Worm (Caenorhabditis elegans) whole organism, early embryonic: ENCODE measurements around the gene spt-4.

Experiments
- B0310.2 ChIP-seq: sonication (generic microtip); optimal IDR thresholded peaks from 2 replicates; lab custom pipeline; 2016; ENCODE audit warnings: mild to moderate bottlenecking, missing genetic modification characterization, missing compliant biosample characterization
- F13C5.2 ChIP-seq: sonication (generic microtip); optimal IDR thresholded peaks from 2 replicates; lab custom pipeline; 2017; ENCODE audit warnings: mild to moderate bottlenecking, missing genetic modification characterization, inconsistent platforms, missing compliant biosample characterization
- aly-1 ChIP-seq: sonication (generic microtip); optimal IDR thresholded peaks from 2 replicates; lab custom pipeline; 2016; ENCODE audit warnings: missing genetic modification characterization, missing compliant biosample characterization
- ama-1 ChIP-seq: fragments of 150-350 bp; optimal IDR thresholded peaks from 2 replicates; lab custom pipeline; 2014
- ceh-13 ChIP-seq: fragments of 200-800 bp; sonication (Bioruptor generic); optimal IDR thresholded peaks from 2 replicates; lab custom pipeline; 2018; ENCODE audit warnings: mild to moderate bottlenecking, missing genetic modification characterization, missing compliant biosample characterization
- ceh-36 ChIP-seq: sonication (generic microtip); optimal IDR thresholded peaks from 2 replicates; lab custom pipeline; 2016; ENCODE audit warnings: missing genetic modification characterization, inconsistent platforms, missing compliant biosample characterization
- ets-7 ChIP-seq: sonication (generic microtip); optimal IDR thresholded peaks from 2 replicates; lab custom pipeline; 2016; ENCODE audit warnings: missing genotype, missing genetic modification characterization, missing compliant biosample characterization
- flt-1 ChIP-seq: fragments of 200-800 bp; sonication (Bioruptor generic); IDR thresholded peaks from 2 replicates; pipeline ENCODE4 v1.3.6; 2022; ENCODE audit warnings: missing genetic modification characterization, missing compliant biosample characterization
- hmbx-1 ChIP-seq: sonication (generic microtip); optimal IDR thresholded peaks from 2 replicates; lab custom pipeline; 2016; ENCODE audit warnings: mild to moderate bottlenecking, missing genetic modification characterization, missing compliant biosample characterization
- hmg-4 ChIP-seq: fragments of 200-800 bp; sonication (Bioruptor generic); optimal IDR thresholded peaks from 2 replicates; lab custom pipeline; 2018; ENCODE audit warnings: mild to moderate bottlenecking, missing genetic modification characterization, missing compliant biosample characterization
- hnd-1 ChIP-seq: sonication (generic microtip); optimal IDR thresholded peaks from 2 replicates; lab custom pipeline; 2016; ENCODE audit warnings: missing genetic modification characterization, missing compliant biosample characterization
- pes-1 ChIP-seq: fragments of 200-800 bp; sonication (Bioruptor generic); IDR thresholded peaks from 2 replicates; pipeline ENCODE4 v1.3.6; 2022; ENCODE audit warnings: missing genetic modification reagents, missing genetic modification characterization, missing compliant biosample characterization
- scrt-1 ChIP-seq: fragments of 200-800 bp; sonication (Bioruptor generic); IDR thresholded peaks from 2 replicates; pipeline ENCODE4 v1.3.6; 2022; ENCODE audit warnings: missing genetic modification characterization, missing compliant biosample characterization
- sea-1 ChIP-seq: fragments of 200-800 bp; sonication (Bioruptor generic); conservative IDR thresholded peaks from 2 replicates; pipeline ENCODE4 v1.3.6; 2022; ENCODE audit warnings: missing genetic modification characterization, missing compliant biosample characterization
- tbx-11 ChIP-seq: fragments of 200-800 bp; sonication (Bioruptor generic); IDR thresholded peaks from 2 replicates; pipeline ENCODE4 v1.3.6; 2022; ENCODE audit warnings: missing genetic modification characterization, missing compliant biosample characterization
- tbx-37 ChIP-seq: fragments of 200-800 bp; sonication (Bioruptor generic); conservative IDR thresholded peaks from 2 replicates; pipeline ENCODE4 v1.3.6; 2022; ENCODE audit warnings: missing genetic modification reagents, missing genetic modification characterization, missing compliant biosample characterization
- tra-4 ChIP-seq: sonication (generic microtip); optimal IDR thresholded peaks from 2 replicates; lab custom pipeline; 2017; ENCODE audit warnings: missing genetic modification characterization, missing compliant biosample characterization

Gene spt-4

ce11 chrIII:33257-33656, 36.3 kb downstream of the spt-4 start:
- TF ChIP-seq aly-1 (tag; lab: Kevin White, UChicago) (no peak), hmbx-1 (no peak), tbx-11 (GFP tag; lab: Robert Waterston, UW) (no peak), hmg-4 (GFP tag; lab: Kevin White, UChicago) (no peak), pes-1 (GFP tag; lab: Robert Waterston, UW) (no peak), flt-1 (no peak), sea-1 (GFP tag; lab: Robert Waterston, UW) (no peak), hnd-1 (tag; lab: Kevin White, UChicago) (no peak), ceh-36 (tag; lab: Kevin White, UChicago) (no peak), ets-7 (tag; lab: Kevin White, UChicago) (no peak), tbx-37 (GFP tag; lab: Robert Waterston, UW) (no peak), ceh-13 (no peak), scrt-1 (GFP tag; lab: Robert Waterston, UW) (no peak), F13C5.2 (tag; lab: Kevin White, UChicago) (no peak), B0310.2 (no peak), tra-4 (tag; lab: Kevin White, UChicago) (no peak)

ce11 chrIII:31600-31999, 38.0 kb downstream of the spt-4 start:
- TF ChIP-seq F13C5.2 (tag; lab: Kevin White, UChicago), result no peak
- no peak for TF ChIP-seq hnd-1 (tag; lab: Kevin White, UChicago)
- TF ChIP-seq tbx-37 (GFP tag; lab: Robert Waterston, UW), result no peak
- no peak for TF ChIP-seq pes-1 (GFP tag; lab: Robert Waterston, UW)
- TF ChIP-seq hmbx-1, result no peak
- TF ChIP-seq flt-1, result no peak
- TF ChIP-seq hmg-4 (GFP tag; lab: Kevin White, UChicago), result no peak
- TF ChIP-seq B0310.2, result no peak

ce11 chrIII:30399-30798, 39.2 kb downstream of the spt-4 start:
- no peak for TF ChIP-seq B0310.2
- no peak for TF ChIP-seq ama-1 (lab: Kevin White, UChicago)
- TF ChIP-seq F13C5.2 (tag; lab: Kevin White, UChicago), result no peak
- TF ChIP-seq hmbx-1, result no peak
- no peak for TF ChIP-seq hmg-4 (GFP tag; lab: Kevin White, UChicago)
- TF ChIP-seq ceh-13, result no peak

- no peak for TF ChIP-seq F13C5.2 (tag; lab: Kevin White, UChicago)
- TF ChIP-seq tra-4 (tag; lab: Kevin White, UChicago), result no peak
- TF ChIP-seq hmg-4 (GFP tag; lab: Kevin White, UChicago), result no peak
- no peak for TF ChIP-seq ets-7 (tag; lab: Kevin White, UChicago)
- no peak for TF ChIP-seq B0310.2
- no peak for TF ChIP-seq hmbx-1
- no peak for TF ChIP-seq aly-1 (tag; lab: Kevin White, UChicago)
- no peak for TF ChIP-seq sea-1 (GFP tag; lab: Robert Waterston, UW)
- TF ChIP-seq flt-1, result no peak
These were observed 39.9 kb downstream of the spt-4 start for ce11 chrIII:29626-30025.

ce11 chrIII:28841-29240, 40.7 kb downstream of the spt-4 start:
- TF ChIP-seq pes-1 (GFP tag; lab: Robert Waterston, UW) (no peak), ceh-13 (no peak), hmg-4 (GFP tag; lab: Kevin White, UChicago) (no peak), F13C5.2 (tag; lab: Kevin White, UChicago) (no peak), flt-1 (no peak), scrt-1 (GFP tag; lab: Robert Waterston, UW) (no peak), tbx-37 (GFP tag; lab: Robert Waterston, UW) (no peak), aly-1 (tag; lab: Kevin White, UChicago) (no peak), tra-4 (tag; lab: Kevin White, UChicago) (no peak), B0310.2 (no peak), ets-7 (tag; lab: Kevin White, UChicago) (no peak), ceh-36 (tag; lab: Kevin White, UChicago) (no peak), tbx-11 (GFP tag; lab: Robert Waterston, UW) (no peak)

ce11 chrIII:27341-27947, 42.1 kb downstream of the spt-4 start:
- TF ChIP-seq ceh-36 (tag; lab: Kevin White, UChicago) (no peak), ets-7 (tag; lab: Kevin White, UChicago) (no peak), tbx-37 (GFP tag; lab: Robert Waterston, UW) (no peak), ama-1 (lab: Kevin White, UChicago) (no peak), hmg-4 (GFP tag; lab: Kevin White, UChicago) (no peak), sea-1 (GFP tag; lab: Robert Waterston, UW) (no peak), F13C5.2 (tag; lab: Kevin White, UChicago) (no peak)

- no peak for TF ChIP-seq tra-4 (tag; lab: Kevin White, UChicago)
- TF ChIP-seq hmg-4 (GFP tag; lab: Kevin White, UChicago), result peak; percentile 41
- TF ChIP-seq sea-1 (GFP tag; lab: Robert Waterston, UW), result no peak
These were observed 44.0 kb downstream of the spt-4 start for ce11 chrIII:25582-25996.

- no peak for TF ChIP-seq F13C5.2 (tag; lab: Kevin White, UChicago)
- no peak for TF ChIP-seq ceh-36 (tag; lab: Kevin White, UChicago)
- TF ChIP-seq hnd-1 (tag; lab: Kevin White, UChicago), result no peak
- TF ChIP-seq aly-1 (tag; lab: Kevin White, UChicago), result no peak
- TF ChIP-seq B0310.2, result no peak
These were observed 45.7 kb downstream of the spt-4 start, which contains the start of gene H10E21.5 for ce11 chrIII:23862-24261. Gene H10E21.5 (minus strand): TSS chrIII:23962.
